Worm (Caenorhabditis elegans): Measurements from ENCODE around the gene fipr-17.

The fipr-17 gene

DNA sequence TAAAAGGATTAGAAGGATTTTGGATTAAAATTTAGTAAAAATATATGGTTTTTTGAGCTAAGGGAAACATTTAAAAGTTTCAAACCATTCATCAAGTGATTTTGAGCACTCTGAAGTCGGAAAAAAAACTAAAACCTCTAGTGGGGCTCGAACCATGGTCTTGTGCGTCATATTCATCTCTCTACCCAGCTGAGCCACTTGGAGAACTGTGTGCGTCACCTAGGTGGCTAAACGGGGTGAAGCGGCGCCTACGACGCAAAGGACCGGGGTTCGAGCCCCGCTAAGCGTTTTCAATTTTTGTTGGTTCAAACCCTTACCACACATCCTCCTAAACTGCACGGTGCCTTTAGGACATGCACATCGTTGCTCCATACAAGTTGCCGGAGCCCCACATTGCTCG, 47.0 kb downstream of the fipr-17 start:
- TF ChIP-seq lin-32 (GFP tag; optimal IDR thresholded peaks at IDR 0.05): no peak
- no peak for TF ChIP-seq tbx-8 (GFP tag; optimal IDR thresholded peaks at IDR 0.05)

DNA sequence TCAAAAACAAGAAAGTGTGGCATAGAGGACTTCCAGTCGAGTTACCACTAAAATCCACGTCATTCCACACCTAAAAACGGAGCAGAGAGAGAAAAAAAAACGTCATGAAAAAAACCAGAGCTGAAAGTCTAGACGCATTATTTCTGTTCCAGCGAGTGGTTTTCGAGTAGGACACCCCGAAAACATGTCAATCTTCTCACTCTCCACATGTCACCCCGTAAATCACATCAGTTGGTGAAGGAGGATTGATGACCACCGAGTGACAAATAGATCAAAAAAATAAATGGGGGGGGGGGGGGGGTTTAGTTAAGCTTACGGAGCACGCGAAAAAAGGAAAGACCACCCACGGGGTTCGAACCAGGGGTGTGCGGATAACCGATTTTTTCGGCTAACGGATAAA, 49.7 kb downstream of the fipr-17 start:
- TF ChIP-seq unc-62 (GFP tag; optimal IDR thresholded peaks at IDR 0.05): peak; percentile 22
- TF ChIP-seq M03D4.4 (tag; optimal IDR thresholded peaks at IDR 0.05): no peak
- TF ChIP-seq nhr-237 (tag; optimal IDR thresholded peaks at IDR 0.05): no peak
